Worm (Caenorhabditis elegans) whole organism, mixed stage, embryonic: ENCODE data around the gene C50D2.1.
A peak's percentile ranks its signal among the peaks of the same experiment; 100 is the strongest.

Source experiments
- bed-3 ChIP-seq: fragments of 200-800 bp; sonication (Bioruptor generic); optimal IDR thresholded peaks from 3 replicates; lab custom pipeline; 2018; ENCODE audit warnings: mild to moderate bottlenecking, missing genetic modification characterization, moderate library complexity, missing compliant biosample characterization
- blmp-1 ChIP-seq: fragments of 150-350 bp; optimal IDR thresholded peaks from 2 replicates; lab custom pipeline; 2014; ENCODE audit warnings: missing biosample characterization, missing genetic modification characterization
- ceh-43 ChIP-seq: fragments of 200-800 bp; sonication (Bioruptor generic); optimal IDR thresholded peaks from 2 replicates; lab custom pipeline; 2018; ENCODE audit warnings: mild to moderate bottlenecking, missing genetic modification characterization, moderate library complexity, missing compliant biosample characterization
- ceh-83 ChIP-seq: fragments of 200-800 bp; sonication (Bioruptor generic); optimal IDR thresholded peaks from 2 replicates; lab custom pipeline; 2018; ENCODE audit warnings: mild to moderate bottlenecking, missing genetic modification characterization, missing compliant biosample characterization
- ces-1 ChIP-seq: fragments of 150-350 bp; optimal IDR thresholded peaks from 2 replicates; lab custom pipeline; 2014; ENCODE audit warnings: missing biosample characterization, missing genetic modification reagents, missing genetic modification characterization
- cnd-1 ChIP-seq: fragments of 200-800 bp; sonication (Bioruptor generic); optimal IDR thresholded peaks from 2 replicates; lab custom pipeline; 2018; ENCODE audit warnings: mild to moderate bottlenecking, missing genetic modification characterization, missing compliant biosample characterization
- drap-1 ChIP-seq: fragments of 200-800 bp; sonication (Bioruptor generic); optimal IDR thresholded peaks from 3 replicates; lab custom pipeline; 2018; ENCODE audit warnings: mild to moderate bottlenecking, missing genetic modification characterization, missing compliant biosample characterization
- elt-1 ChIP-seq: sonication (generic microtip); optimal IDR thresholded peaks from 2 replicates; lab custom pipeline; 2017; ENCODE audit warnings: missing genetic modification characterization, mild to moderate bottlenecking, missing compliant biosample characterization, antibody characterized with exemption, moderate library complexity, borderline replicate concordance; ENCODE audit not compliant: insufficient read depth
- elt-3 ChIP-seq: fragments of 150-350 bp; optimal IDR thresholded peaks from 2 replicates; lab custom pipeline; 2014; ENCODE audit warnings: missing biosample characterization, missing genetic modification characterization
- flh-1 ChIP-seq: fragments of 200-800 bp; sonication (Bioruptor generic); optimal IDR thresholded peaks from 2 replicates; lab custom pipeline; 2018; ENCODE audit warnings: mild to moderate bottlenecking, missing genetic modification characterization, moderate library complexity, missing compliant biosample characterization
- hlh-1 ChIP-seq: fragments of 150-350 bp; optimal IDR thresholded peaks from 2 replicates; lab custom pipeline; 2014; ENCODE audit warnings: missing biosample characterization, missing genetic modification reagents, missing genetic modification characterization
- lsy-2 ChIP-seq: fragments of 150-350 bp; optimal IDR thresholded peaks from 2 replicates; lab custom pipeline; 2014; ENCODE audit warnings: missing biosample characterization, missing genetic modification characterization
- mab-5 ChIP-seq: fragments of 150-350 bp; optimal IDR thresholded peaks from 2 replicates; lab custom pipeline; 2014; ENCODE audit warnings: missing biosample characterization, missing genetic modification characterization
- mep-1 ChIP-seq: fragments of 150-350 bp; optimal IDR thresholded peaks from 2 replicates; lab custom pipeline; 2017; ENCODE audit warnings: missing biosample characterization, missing genetic modification reagents, missing genetic modification characterization, inconsistent platforms
- mls-2 ChIP-seq: sonication (generic microtip); optimal IDR thresholded peaks from 2 replicates; lab custom pipeline; 2016; ENCODE audit warnings: mild to moderate bottlenecking, missing genetic modification characterization, moderate library complexity, missing compliant biosample characterization
- nhr-12 ChIP-seq: fragments of 150-350 bp; optimal IDR thresholded peaks from 2 replicates; lab custom pipeline; 2014; ENCODE audit warnings: missing biosample characterization, missing genetic modification characterization
- nhr-2 ChIP-seq: fragments of 150-350 bp; optimal IDR thresholded peaks from 2 replicates; lab custom pipeline; 2014; ENCODE audit warnings: missing biosample characterization, missing genetic modification characterization
- nhr-237 ChIP-seq: fragments of 150-350 bp; optimal IDR thresholded peaks from 2 replicates; lab custom pipeline; 2014; ENCODE audit warnings: missing biosample characterization, missing genetic modification characterization
- nhr-28 ChIP-seq: fragments of 150-350 bp; optimal IDR thresholded peaks from 2 replicates; lab custom pipeline; 2014; ENCODE audit warnings: missing biosample characterization, missing genetic modification characterization
- nhr-76 ChIP-seq: sonication (generic microtip); optimal IDR thresholded peaks from 2 replicates; lab custom pipeline; 2017; ENCODE audit warnings: missing biosample characterization, missing genetic modification characterization
- pha-4 ChIP-seq: fragments of 150-350 bp; optimal IDR thresholded peaks from 2 replicates; lab custom pipeline; 2018; ENCODE audit warnings: missing biosample characterization, missing genetic modification reagents, missing genetic modification characterization
- sem-2 ChIP-seq: fragments of 200-800 bp; sonication (Bioruptor generic); optimal IDR thresholded peaks from 2 replicates; lab custom pipeline; 2018; ENCODE audit warnings: mild to moderate bottlenecking, missing genetic modification characterization, missing compliant biosample characterization
- snpc-4 ChIP-seq: fragments of 150-350 bp; optimal IDR thresholded peaks from 2 replicates; lab custom pipeline; 2014; ENCODE audit warnings: missing biosample characterization, missing genetic modification characterization
- sptf-1 ChIP-seq: sonication (generic microtip); optimal IDR thresholded peaks from 2 replicates; lab custom pipeline; 2017; ENCODE audit warnings: mild to moderate bottlenecking, missing genetic modification characterization, moderate library complexity, missing compliant biosample characterization
- unc-120 ChIP-seq: sonication (generic microtip); optimal IDR thresholded peaks from 2 replicates; lab custom pipeline; 2017; ENCODE audit warnings: missing genetic modification characterization, missing compliant biosample characterization; ENCODE audit not compliant: poor library complexity, severe bottlenecking
- unc-39 ChIP-seq: fragments of 150-350 bp; optimal IDR thresholded peaks from 2 replicates; lab custom pipeline; 2014; ENCODE audit warnings: missing biosample characterization, missing genetic modification characterization
- unc-62 ChIP-seq: fragments of 150-350 bp; optimal IDR thresholded peaks from 2 replicates; lab custom pipeline; 2014; ENCODE audit warnings: missing biosample characterization, missing genetic modification reagents, missing genetic modification characterization
- zip-8 ChIP-seq: fragments of 150-350 bp; optimal IDR thresholded peaks from 2 replicates; lab custom pipeline; 2014; ENCODE audit warnings: missing biosample characterization, missing genetic modification characterization
- ztf-11 ChIP-seq: fragments of 150-350 bp; optimal IDR thresholded peaks from 2 replicates; lab custom pipeline; 2014; ENCODE audit warnings: missing biosample characterization, missing genetic modification characterization

The C50D2.1 gene

ce11 chrII:116916-117315, 5.5 kb downstream of the C50D2.1 start, which contains the start of gene srt-54:
srt-54 (plus strand) TSS chrII:117216.
- TF ChIP-seq snpc-4 (no peak), bed-3 (GFP tag; lab: Kevin White, UChicago) (no peak), ceh-43 (GFP tag; lab: Kevin White, UChicago) (no peak), unc-120 (tag; lab: Kevin White, UChicago) (no peak), unc-62 (GFP tag; lab: Kevin White, UChicago) (no peak), nhr-2 (no peak), elt-1 (tag; lab: Kevin White, UChicago) (no peak), drap-1 (no peak), hlh-1 (tag; lab: Kevin White, UChicago) (no peak), pha-4 (tag; lab: Kevin White, UChicago) (no peak), ztf-11 (no peak), lsy-2 (tag; lab: Kevin White, UChicago) (no peak)
- TF ChIP-seq, all 35 proteins: peak for 0

DNA sequence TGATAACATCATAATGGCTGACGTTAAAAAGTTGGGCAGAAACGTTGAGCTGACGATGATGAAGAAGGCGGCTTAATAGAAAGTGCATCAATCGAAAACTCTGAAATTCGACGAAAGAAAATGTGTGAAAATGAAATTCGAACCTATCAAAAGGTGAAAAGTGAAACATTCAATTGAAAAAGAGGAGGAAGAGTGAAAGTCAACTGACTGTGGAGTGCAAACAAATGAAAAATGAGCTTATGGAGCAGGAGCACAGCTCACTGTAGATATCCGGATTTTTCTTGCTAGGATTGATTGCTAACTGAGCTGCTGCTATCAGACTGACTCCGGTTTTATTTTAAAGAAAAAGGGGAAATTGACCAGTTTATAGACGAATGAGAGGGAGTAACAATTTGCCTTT, 9.8 kb downstream of the C50D2.1 start, which contains the start of gene K10B4.3:
K10B4.3 (minus strand) TSS at position 101 of the 400 bp plus-strand sequence.
- TF ChIP-seq nhr-12 (tag; lab: Kevin White, UChicago) (no peak), lsy-2 (tag; lab: Kevin White, UChicago) (no peak), nhr-237 (tag; lab: Kevin White, UChicago) (no peak), sem-2 (GFP tag; lab: Kevin White, UChicago) (no peak), ceh-83 (no peak), elt-1 (tag; lab: Kevin White, UChicago) (no peak), blmp-1 (tag; lab: Kevin White, UChicago) (no peak), elt-3 (tag; lab: Kevin White, UChicago) (no peak)
- TF ChIP-seq, all 35 proteins: peak for 0

DNA sequence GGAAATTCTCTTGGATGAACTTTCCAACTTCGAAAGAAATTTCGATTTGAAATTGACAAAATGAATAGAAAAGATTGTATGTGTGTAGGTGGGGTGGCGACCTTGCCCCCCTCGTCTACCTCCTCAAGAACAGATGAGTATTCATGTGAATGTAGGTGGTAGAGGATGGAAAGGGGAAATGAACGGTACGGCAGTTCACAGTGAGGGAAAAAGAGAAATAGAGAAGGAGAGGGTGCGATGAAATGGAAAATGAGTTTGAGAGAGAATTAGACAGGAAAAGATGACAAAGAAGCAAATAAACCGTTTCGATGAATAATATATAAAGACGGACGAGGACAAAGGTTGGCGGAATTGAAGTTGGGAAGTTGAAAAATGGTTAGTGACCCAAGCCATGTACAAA, 10.6 kb downstream of the C50D2.1 start:
- TF ChIP-seq hlh-1 (tag; lab: Kevin White, UChicago) = no peak
- TF ChIP-seq nhr-2 = peak; percentile 75

ce11 chrII:122494-122893, 11.1 kb downstream of the C50D2.1 start:
- TF ChIP-seq nhr-76 = no peak
- TF ChIP-seq drap-1 = no peak
- no peak for TF ChIP-seq sem-2 (GFP tag; lab: Kevin White, UChicago)
- TF ChIP-seq bed-3 (GFP tag; lab: Kevin White, UChicago) = no peak
- no peak for TF ChIP-seq flh-1 (GFP tag; lab: Kevin White, UChicago)
- no peak for TF ChIP-seq pha-4 (tag; lab: Kevin White, UChicago)
- no peak for TF ChIP-seq unc-120 (tag; lab: Kevin White, UChicago)
- no peak for TF ChIP-seq ceh-83
- TF ChIP-seq nhr-28 (tag; lab: Kevin White, UChicago) = no peak
- TF ChIP-seq cnd-1 = no peak
- TF ChIP-seq mep-1 (tag; lab: Kevin White, UChicago) = no peak
- no peak for TF ChIP-seq hlh-1 (tag; lab: Kevin White, UChicago)
- TF ChIP-seq mab-5 (tag; lab: Kevin White, UChicago) = no peak
- TF ChIP-seq unc-39 (tag; lab: Kevin White, UChicago) = no peak
- no peak for TF ChIP-seq sptf-1
- TF ChIP-seq nhr-12 (tag; lab: Kevin White, UChicago) = no peak
- no peak for TF ChIP-seq mls-2 (tag; lab: Kevin White, UChicago)

DNA sequence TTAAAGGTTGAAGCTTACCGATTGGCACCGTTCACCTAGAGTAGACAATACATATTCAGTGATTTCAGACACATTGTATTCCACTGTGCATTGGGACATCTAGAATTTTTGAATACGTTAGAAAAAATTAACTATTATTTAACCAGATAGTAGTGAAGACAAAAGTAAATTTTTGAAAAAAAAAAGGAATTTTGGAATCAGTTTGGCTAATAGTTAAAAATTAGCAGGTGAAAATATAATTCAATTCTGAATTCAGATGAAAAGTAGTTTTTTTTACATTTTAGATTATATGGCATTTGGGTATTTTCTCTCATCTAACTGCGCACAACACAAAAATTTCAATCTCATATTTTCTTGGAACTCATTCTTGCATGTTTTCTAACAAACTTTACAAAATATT, 13.5 kb downstream of the C50D2.1 start, which contains the start of gene nmur-2:
nmur-2 (minus strand) TSS at position 101 of the 400 bp plus-strand sequence.
- TF ChIP-seq mep-1 (tag; lab: Kevin White, UChicago) = no peak
- no peak for TF ChIP-seq ces-1
- no peak for TF ChIP-seq nhr-76
- no peak for TF ChIP-seq zip-8 (tag; lab: Kevin White, UChicago)
- no peak for TF ChIP-seq unc-120 (tag; lab: Kevin White, UChicago)
- no peak for TF ChIP-seq nhr-237 (tag; lab: Kevin White, UChicago)
- TF ChIP-seq flh-1 (GFP tag; lab: Kevin White, UChicago) = no peak
- TF ChIP-seq pha-4 (tag; lab: Kevin White, UChicago) = no peak
- TF ChIP-seq, all 35 proteins: peak for 0

DNA sequence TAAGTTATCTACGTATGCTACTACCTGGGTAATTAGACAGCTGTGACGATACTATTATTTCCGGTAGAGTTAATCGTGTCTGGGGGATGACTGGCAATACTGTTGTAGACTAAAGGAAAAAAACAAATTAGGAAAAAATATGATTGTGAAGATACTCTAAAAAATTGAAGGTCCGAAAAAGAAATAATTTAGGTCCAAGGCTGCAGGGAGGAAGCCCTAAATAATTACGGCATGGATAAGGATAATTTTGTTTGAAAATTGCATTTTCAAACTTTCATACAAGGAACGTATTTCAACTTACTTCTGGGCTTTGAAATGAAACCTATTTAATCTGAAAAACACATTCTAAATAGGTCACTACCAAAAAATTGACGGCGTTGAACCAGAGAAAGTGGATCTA, 17.6 kb downstream of the C50D2.1 start, which contains the start of gene srd-3:
srd-3 (minus strand) TSS at position 101 of the 400 bp plus-strand sequence.
- no peak for TF ChIP-seq mls-2 (tag; lab: Kevin White, UChicago)
- TF ChIP-seq nhr-237 (tag; lab: Kevin White, UChicago) = no peak
- no peak for TF ChIP-seq unc-120 (tag; lab: Kevin White, UChicago)
- no peak for TF ChIP-seq elt-1 (tag; lab: Kevin White, UChicago)
